Fruit fly (Drosophila melanogaster): ENCODE results near the gene mrt.

The mrt gene

dm6 chr3R:27272233-27272632, 10.2 kb downstream of the mrt start:
- TF ChIP-seq CG8290 (GFP tag; optimal IDR thresholded peaks at IDR 0.05) (no peak), CG8290 (tag; optimal IDR thresholded peaks at IDR 0.05) (no peak), pzg (GFP tag; optimal IDR thresholded peaks at IDR 0.05) (peak; percentile 7), D19A (tag; optimal IDR thresholded peaks at IDR 0.05) (no peak), CG4617 (GFP tag; optimal IDR thresholded peaks at IDR 0.05; ENCODE audit: borderline replicate concordance) (peak; percentile 37), BEAF-32 (GFP tag; optimal IDR thresholded peaks at IDR 0.05) (no peak), CG8089 (GFP tag; optimal IDR thresholded peaks at IDR 0.05) (no peak), CG3847 (GFP tag; IDR thresholded peaks at IDR 0.05) (no peak), nmo (GFP tag; optimal IDR thresholded peaks at IDR 0.05) (no peak), Awh (GFP tag; IDR thresholded peaks at IDR 0.05) (no peak), Dfd (GFP tag; optimal IDR thresholded peaks at IDR 0.05) (no peak), sqz (GFP tag; optimal IDR thresholded peaks at IDR 0.05) (peak; percentile 32), phol (tag; optimal IDR thresholded peaks at IDR 0.05) (peak; percentile 31), tup (GFP tag; optimal IDR thresholded peaks at IDR 0.05) (no peak), Max (GFP tag; optimal IDR thresholded peaks at IDR 0.05) (no peak), CG33557 (GFP tag; optimal IDR thresholded peaks at IDR 0.05) (no peak), E2f2 (GFP tag; IDR thresholded peaks at IDR 0.05) (peak; percentile 41; the same call in 1 of the 2 replicates), CG15514 (GFP tag; optimal IDR thresholded peaks at IDR 0.05) (peak; percentile 22), CG15601 (tag; optimal IDR thresholded peaks at IDR 0.05) (no peak), Scr (GFP tag; IDR thresholded peaks at IDR 0.05; ENCODE audit: partially characterized antibody) (no peak), salm (tag; optimal IDR thresholded peaks at IDR 0.05) (no peak), Myb (GFP tag; optimal IDR thresholded peaks at IDR 0.05) (peak; percentile 23), insv (GFP tag; optimal IDR thresholded peaks at IDR 0.05) (no peak), CG16813 (GFP tag; IDR thresholded peaks at IDR 0.05; ENCODE audit: partially characterized antibody) (no peak), shn (GFP tag; optimal IDR thresholded peaks at IDR 0.05) (no peak), Atf6 (GFP tag; IDR thresholded peaks at IDR 0.05) (no peak), CG14441 (GFP tag; IDR thresholded peaks at IDR 0.05) (no peak), Med (GFP tag) (no peak), CG1603 (tag; optimal IDR thresholded peaks at IDR 0.05) (no peak), wor (GFP tag; IDR thresholded peaks at IDR 0.05) (no peak), CG6683 (GFP tag; optimal IDR thresholded peaks at IDR 0.05) (no peak), sima (GFP tag; optimal IDR thresholded peaks at IDR 0.05) (no peak), ems (GFP tag; optimal IDR thresholded peaks at IDR 0.05) (no peak), Vsx1 (GFP tag; optimal IDR thresholded peaks at IDR 0.05) (no peak), Sry-δ (GFP tag; optimal IDR thresholded peaks at IDR 0.05) (peak; percentile 8), yki (optimal IDR thresholded peaks at IDR 0.05) (no peak), CG1647 (GFP tag; optimal IDR thresholded peaks at IDR 0.05) (no peak), CG15269 (tag; optimal IDR thresholded peaks at IDR 0.05) (no peak), CG6654 (GFP tag; optimal IDR thresholded peaks at IDR 0.05) (no peak), gfzf (GFP tag; optimal IDR thresholded peaks at IDR 0.05) (peak; percentile 78), danr (GFP tag; IDR thresholded peaks at IDR 0.05) (no peak), Dp (GFP tag; optimal IDR thresholded peaks at IDR 0.05) (peak; percentile 20), CG2129 (GFP tag; IDR thresholded peaks at IDR 0.05; ENCODE audit: partially characterized antibody) (no peak), CG16863 (GFP tag; optimal IDR thresholded peaks at IDR 0.05) (no peak), MBD-R2 (GFP tag; IDR thresholded peaks at IDR 0.05) (peak; percentile 52), gsb-n (tag; optimal IDR thresholded peaks at IDR 0.05) (no peak), eve (GFP tag; optimal IDR thresholded peaks at IDR 0.05) (no peak), CG12071 (GFP tag; optimal IDR thresholded peaks at IDR 0.05) (no peak), p53 (GFP tag; optimal IDR thresholded peaks at IDR 0.05) (no peak), sr (GFP tag; IDR thresholded peaks at IDR 0.05) (no peak), CG17359 (tag; optimal IDR thresholded peaks at IDR 0.05) (peak; percentile 36), CG14710 (tag; optimal IDR thresholded peaks at IDR 0.05) (peak; percentile 23)
